Worm (Caenorhabditis elegans) whole organism, mixed stage, embryonic: ENCODE data around the gene irld-49.

Experiments used
- hlh-1 ChIP-seq: fragments of 150-350 bp; optimal IDR thresholded peaks from 2 replicates; lab custom pipeline; 2014; ENCODE audit warnings: missing biosample characterization, missing genetic modification reagents, missing genetic modification characterization
- mls-2 ChIP-seq: sonication (generic microtip); optimal IDR thresholded peaks from 2 replicates; lab custom pipeline; 2016; ENCODE audit warnings: mild to moderate bottlenecking, missing genetic modification characterization, moderate library complexity, missing compliant biosample characterization
- sem-2 ChIP-seq: fragments of 200-800 bp; sonication (Bioruptor generic); optimal IDR thresholded peaks from 2 replicates; lab custom pipeline; 2018; ENCODE audit warnings: mild to moderate bottlenecking, missing genetic modification characterization, missing compliant biosample characterization
- unc-62 ChIP-seq: fragments of 150-350 bp; optimal IDR thresholded peaks from 2 replicates; lab custom pipeline; 2014; ENCODE audit warnings: missing biosample characterization, missing genetic modification reagents, missing genetic modification characterization

DNA sequence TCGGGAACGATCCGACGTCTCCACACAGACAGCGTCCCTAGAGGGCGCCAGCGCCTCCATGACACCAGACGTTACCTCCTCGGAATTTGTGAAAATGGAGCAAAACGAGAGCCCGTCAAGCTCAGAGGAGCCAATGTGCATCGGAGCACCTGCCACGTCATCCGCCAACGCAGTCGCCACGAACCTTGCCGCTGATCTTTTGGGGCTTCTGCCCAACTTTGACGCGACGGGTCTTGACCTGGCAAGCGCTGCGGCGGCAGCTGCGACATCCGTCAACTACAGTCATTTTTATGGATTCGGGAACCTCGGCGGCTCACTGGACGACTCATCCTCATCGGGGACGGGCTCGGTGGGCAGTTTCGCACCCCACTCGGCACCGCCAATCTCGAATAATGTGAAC is 41.5 kb downstream of the irld-49 start:
- no peak for TF ChIP-seq sem-2 (GFP tag; lab: Kevin White, UChicago)
- TF ChIP-seq unc-62 (GFP tag; lab: Kevin White, UChicago), result no peak
- TF ChIP-seq hlh-1, result no peak
- TF ChIP-seq mls-2 (tag; lab: Kevin White, UChicago), result no peak
